Worm (Caenorhabditis elegans) whole organism, L4 larva: ENCODE data around the gene clec-2.

Source experiments
- D1046.2 ChIP-seq: fragments of 200-800 bp; sonication (Bioruptor generic); IDR thresholded peaks from 2 replicates; pipeline ENCODE4 v1.3.6; 2022; ENCODE audit warnings: missing genetic modification characterization, missing compliant biosample characterization
- ama-1 ChIP-seq: fragments of 150-350 bp; optimal IDR thresholded peaks from 2 replicates; lab custom pipeline; 2014; ENCODE audit warnings: inconsistent platforms, mixed read lengths
- ceh-32 ChIP-seq: sonication (generic microtip); optimal IDR thresholded peaks from 2 replicates; lab custom pipeline; 2016; ENCODE audit warnings: mild to moderate bottlenecking, missing genetic modification characterization, missing compliant biosample characterization; ENCODE audit not compliant: poor library complexity
- ces-1 ChIP-seq: fragments of 150-350 bp; sonication (generic microtip); optimal IDR thresholded peaks from 4 replicates; lab custom pipeline; 2014; ENCODE audit warnings: missing biosample characterization, missing genetic modification reagents, missing genetic modification characterization
- lin-15B ChIP-seq: fragments of 150-350 bp; sonication (generic microtip); optimal IDR thresholded peaks from 3 replicates; lab custom pipeline; 2014; ENCODE audit warnings: missing biosample characterization, missing genetic modification characterization
- lin-39 ChIP-seq: fragments of 150-350 bp; optimal IDR thresholded peaks from 2 replicates; lab custom pipeline; 2014; ENCODE audit warnings: missing biosample characterization, missing genetic modification reagents, missing genetic modification characterization
- nhr-10 ChIP-seq: fragments of 150-350 bp; optimal IDR thresholded peaks from 2 replicates; lab custom pipeline; 2014; ENCODE audit warnings: missing biosample characterization, missing genetic modification characterization
- nhr-111 ChIP-seq: fragments of 200-800 bp; sonication (Bioruptor generic); optimal IDR thresholded peaks from 2 replicates; lab custom pipeline; 2018; ENCODE audit warnings: mild to moderate bottlenecking, missing genetic modification characterization, missing compliant biosample characterization
- nhr-237 ChIP-seq: sonication (generic microtip); optimal IDR thresholded peaks from 2 replicates; lab custom pipeline; 2017; ENCODE audit warnings: missing biosample characterization, missing genetic modification characterization
- nhr-28 ChIP-seq: fragments of 150-350 bp; optimal IDR thresholded peaks from 2 replicates; lab custom pipeline; 2014; ENCODE audit warnings: missing biosample characterization, missing genetic modification characterization
- pha-4 ChIP-seq, 2 experiments: fragments of 150-350 bp in 1 of 2; fragments of 200-800 bp in 1 of 2; sonication (Bioruptor generic) in 1 of 2; IDR thresholded peaks in 1 of 2; optimal IDR thresholded peaks in 1 of 2; 2 replicates each; pipeline versions ENCODE4 v1.3.6 to Lab custom; 2014 to 2022; ENCODE audit warnings: missing genetic modification characterization in 2 of 2, missing genetic modification reagents in 2 of 2, missing biosample characterization in 1 of 2, missing compliant biosample characterization in 1 of 2
- skn-1 ChIP-seq: fragments of 150-350 bp; optimal IDR thresholded peaks from 2 replicates; lab custom pipeline; 2014; ENCODE audit warnings: missing biosample characterization, missing genetic modification characterization
- tag-97 ChIP-seq: fragments of 200-800 bp; sonication (Bioruptor generic); IDR thresholded peaks from 2 replicates; pipeline ENCODE4 v1.3.6; 2022; ENCODE audit warnings: missing genetic modification characterization, missing compliant biosample characterization
- zag-1 ChIP-seq: fragments of 150-350 bp; optimal IDR thresholded peaks from 2 replicates; lab custom pipeline; 2014; ENCODE audit warnings: missing biosample characterization, missing genetic modification characterization

- TF ChIP-seq nhr-28 (tag; lab: Kevin White, UChicago) (no peak), ama-1 (no peak), lin-39 (tag; lab: Kevin White, UChicago) (no peak), skn-1 (no peak), pha-4 (GFP tag; IDR thresholded peaks at IDR 0.05; lab: Robert Waterston, UW) (no peak), pha-4 (tag; optimal IDR thresholded peaks at IDR 0.05; lab: Kevin White, UChicago) (no peak), nhr-111 (GFP tag; lab: Kevin White, UChicago) (no peak), zag-1 (no peak), tag-97 (GFP tag; lab: Robert Waterston, UW) (no peak), D1046.2 (GFP tag; lab: Robert Waterston, UW) (no peak), ceh-32 (tag; lab: Kevin White, UChicago) (no peak), nhr-237 (tag; lab: Kevin White, UChicago) (no peak), ces-1 (GFP tag; lab: Kevin White, UChicago) (no peak), lin-15B (tag; lab: Kevin White, UChicago) (no peak), nhr-10 (no peak)
These were observed 31.6 kb downstream of the clec-2 start, which contains the start of gene K08A2.2 for ce11 chrII:2991555-2992083.
